Worm (Caenorhabditis elegans) whole organism, L2 larva: Measurements from ENCODE around the gene gst-32.

ENCODE experiments used
- ZK546.5 ChIP-seq: sonication (generic microtip); optimal IDR thresholded peaks from 2 replicates; lab custom pipeline; 2017; ENCODE audit warnings: missing biosample characterization, missing genetic modification characterization
- alr-1 ChIP-seq: fragments of 150-350 bp; optimal IDR thresholded peaks from 2 replicates; lab custom pipeline; 2014; ENCODE audit warnings: missing biosample characterization, missing genetic modification characterization
- ceh-82 ChIP-seq: fragments of 150-350 bp; optimal IDR thresholded peaks from 2 replicates; lab custom pipeline; 2014; ENCODE audit warnings: missing biosample characterization, missing genetic modification characterization
- egl-27 ChIP-seq: sonication (generic microtip); optimal IDR thresholded peaks from 3 replicates; lab custom pipeline; 2017; ENCODE audit warnings: missing biosample characterization, missing genetic modification reagents, missing genetic modification characterization
- lin-39 ChIP-seq: fragments of 150-350 bp; optimal IDR thresholded peaks from 2 replicates; lab custom pipeline; 2014; ENCODE audit warnings: missing biosample characterization, missing genetic modification reagents, missing genetic modification characterization
- mdl-1 ChIP-seq, 2 experiments: fragments of 150-350 bp in 1 of 2; sonication (generic microtip) in 1 of 2; optimal IDR thresholded peaks; 2 replicates each; lab custom pipeline; 2017; ENCODE audit warnings: missing biosample characterization in 2 of 2, missing genetic modification characterization in 2 of 2
- nhr-12 ChIP-seq: fragments of 150-350 bp; optimal IDR thresholded peaks from 2 replicates; lab custom pipeline; 2014; ENCODE audit warnings: missing biosample characterization, missing genetic modification characterization
- nhr-21 ChIP-seq: fragments of 150-350 bp; optimal IDR thresholded peaks from 2 replicates; lab custom pipeline; 2014; ENCODE audit warnings: missing biosample characterization, missing genetic modification characterization
- nhr-23 ChIP-seq: fragments of 150-350 bp; optimal IDR thresholded peaks from 2 replicates; lab custom pipeline; 2014; ENCODE audit warnings: missing biosample characterization, missing genetic modification reagents, missing genetic modification characterization
- nhr-25 ChIP-seq: fragments of 150-350 bp; sonication (generic microtip); optimal IDR thresholded peaks from 3 replicates; lab custom pipeline; 2014; ENCODE audit warnings: missing biosample characterization, missing genetic modification characterization
- nhr-77 ChIP-seq: fragments of 150-350 bp; optimal IDR thresholded peaks from 2 replicates; lab custom pipeline; 2014; ENCODE audit warnings: missing biosample characterization, missing genetic modification characterization
- skn-1 ChIP-seq: sonication (generic microtip); optimal IDR thresholded peaks from 2 replicates; lab custom pipeline; 2017; ENCODE audit warnings: missing biosample characterization, missing genetic modification characterization
- snpc-4 ChIP-seq: fragments of 150-350 bp; optimal IDR thresholded peaks from 2 replicates; lab custom pipeline; 2014; ENCODE audit warnings: missing biosample characterization, missing genetic modification characterization
- zag-1 ChIP-seq: fragments of 150-350 bp; optimal IDR thresholded peaks from 2 replicates; lab custom pipeline; 2014; ENCODE audit warnings: missing biosample characterization, missing genetic modification characterization

- no peak for TF ChIP-seq alr-1 (tag; lab: Kevin White, UChicago)
- TF ChIP-seq lin-39 (tag; lab: Kevin White, UChicago) = no peak
- TF ChIP-seq nhr-12 (tag; lab: Kevin White, UChicago) = no peak
- TF ChIP-seq egl-27 (tag; lab: Kevin White, UChicago) = no peak
- no peak for TF ChIP-seq nhr-25 (tag; lab: Kevin White, UChicago)
- no peak for TF ChIP-seq nhr-77 (tag; lab: Kevin White, UChicago)
- TF ChIP-seq nhr-21 (tag; lab: Kevin White, UChicago) = no peak
- no peak for TF ChIP-seq zag-1 (tag; lab: Kevin White, UChicago)
- TF ChIP-seq mdl-1 (tag; optimal IDR thresholded peaks at IDR 0.05; lab: Kevin White, UChicago) = no peak
- no peak for TF ChIP-seq nhr-23 (tag; lab: Kevin White, UChicago)
- no peak for TF ChIP-seq snpc-4 (tag; lab: Kevin White, UChicago)
- TF ChIP-seq ceh-82 (tag; lab: Kevin White, UChicago) = no peak
- no peak for TF ChIP-seq ZK546.5 (tag; lab: Kevin White, UChicago)
- no peak for TF ChIP-seq skn-1
These were observed 41.7 kb upstream of the gst-32 start for ce11 chrII:15220116-15220515.
